Worm (Caenorhabditis elegans) whole organism, L1 larva: ENCODE results near the gene alh-9.

Source experiments
- C34B4.2 ChIP-seq: sonication (generic microtip); optimal IDR thresholded peaks from 2 replicates; lab custom pipeline; 2017; ENCODE audit warnings: mild to moderate bottlenecking, missing genetic modification characterization, missing compliant biosample characterization
- Y116A8C.19 ChIP-seq: sonication (generic microtip); optimal IDR thresholded peaks from 2 replicates; lab custom pipeline; 2016; ENCODE audit warnings: missing compliant biosample characterization, missing genetic modification characterization, borderline replicate concordance
- alr-1 ChIP-seq: fragments of 200-800 bp; sonication (Bioruptor generic); optimal IDR thresholded peaks from 2 replicates; lab custom pipeline; 2018; ENCODE audit warnings: borderline replicate concordance, mild to moderate bottlenecking, missing genetic modification characterization, missing compliant biosample characterization
- aly-2 ChIP-seq: fragments of 150-350 bp; optimal IDR thresholded peaks from 2 replicates; lab custom pipeline; 2014; ENCODE audit warnings: missing biosample characterization, missing genetic modification characterization
- blmp-1 ChIP-seq: fragments of 150-350 bp; optimal IDR thresholded peaks from 2 replicates; lab custom pipeline; 2014; ENCODE audit warnings: missing biosample characterization, missing genetic modification characterization
- ceh-63 ChIP-seq: fragments of 200-800 bp; sonication (Bioruptor generic); optimal IDR thresholded peaks from 2 replicates; lab custom pipeline; 2018; ENCODE audit warnings: mild to moderate bottlenecking, missing genetic modification characterization, missing compliant biosample characterization
- ceh-88 ChIP-seq: fragments of 200-800 bp; sonication (Bioruptor generic); IDR thresholded peaks from 2 replicates; pipeline ENCODE4 v1.3.6; 2022; ENCODE audit warnings: missing genetic modification characterization, missing compliant biosample characterization
- ces-1 ChIP-seq: fragments of 150-350 bp; optimal IDR thresholded peaks from 2 replicates; lab custom pipeline; 2014; ENCODE audit warnings: missing biosample characterization, missing genetic modification reagents, missing genetic modification characterization
- dpl-1 ChIP-seq, 3 experiments: fragments of 150-350 bp in 2 of 3; sonication (generic microtip) in 1 of 3; optimal IDR thresholded peaks; 2 replicates each; lab custom pipeline; 2014 to 2017; ENCODE audit warnings: missing biosample characterization in 3 of 3, missing genetic modification characterization in 3 of 3, missing genetic modification reagents in 3 of 3
- efl-1 ChIP-seq, 4 experiments: fragments of 150-350 bp; optimal IDR thresholded peaks in 3 of 4; peaks in 1 of 4; 1 replicate in 1 of 4; 2 replicates in 3 of 4; lab custom pipeline; 2014; ENCODE audit warnings: missing biosample characterization in 2 of 4, missing genetic modification characterization in 2 of 4, missing genetic modification reagents in 2 of 4
- efl-3 ChIP-seq: fragments of 200-800 bp; sonication (Bioruptor generic); optimal IDR thresholded peaks from 2 replicates; lab custom pipeline; 2018; ENCODE audit warnings: mild to moderate bottlenecking, missing genetic modification characterization, missing compliant biosample characterization
- elt-2 ChIP-seq: sonication (generic microtip); optimal IDR thresholded peaks from 2 replicates; lab custom pipeline; 2016; ENCODE audit warnings: missing genetic modification characterization, mild to moderate bottlenecking, inconsistent platforms, missing compliant biosample characterization, missing genetic modification reagents
- elt-3 ChIP-seq, 6 experiments: fragments of 150-350 bp in 1 of 6; sonication (generic microtip); optimal IDR thresholded peaks; 2 replicates each; lab custom pipeline; 2017 to 2018; ENCODE audit warnings: missing biosample characterization in 6 of 6, missing genetic modification characterization in 6 of 6, inconsistent platforms in 1 of 6
- ets-5 ChIP-seq: fragments of 200-800 bp; sonication (Bioruptor generic); IDR thresholded peaks from 2 replicates; pipeline ENCODE4 v1.3.6; 2022; ENCODE audit warnings: missing genetic modification characterization, missing compliant biosample characterization
- fkh-10 ChIP-seq: sonication (generic microtip); optimal IDR thresholded peaks from 2 replicates; lab custom pipeline; 2017; ENCODE audit warnings: missing biosample characterization, missing genetic modification reagents, missing genetic modification characterization
- grh-1 ChIP-seq: fragments of 200-800 bp; sonication (Bioruptor generic); IDR thresholded peaks from 2 replicates; pipeline ENCODE4 v1.3.6; 2022; ENCODE audit warnings: missing genetic modification reagents, missing genetic modification characterization, missing compliant biosample characterization
- jun-1 ChIP-seq: fragments of 150-350 bp; optimal IDR thresholded peaks from 2 replicates; lab custom pipeline; 2014; ENCODE audit warnings: missing biosample characterization, missing genetic modification reagents, missing genetic modification characterization
- lin-14 ChIP-seq: fragments of 200-800 bp; sonication (Bioruptor generic); optimal IDR thresholded peaks from 2 replicates; lab custom pipeline; 2018; ENCODE audit warnings: mild to moderate bottlenecking, missing genetic modification characterization, moderate library complexity, missing compliant biosample characterization
- lin-15B ChIP-seq: fragments of 150-350 bp; sonication (generic microtip); optimal IDR thresholded peaks from 3 replicates; lab custom pipeline; 2014; ENCODE audit warnings: missing biosample characterization, missing genetic modification characterization
- lin-35 ChIP-seq, 2 experiments: fragments of 150-350 bp; optimal IDR thresholded peaks; 2 replicates each; lab custom pipeline; 2014; ENCODE audit warnings: missing biosample characterization in 2 of 2, missing genetic modification characterization in 2 of 2, missing genetic modification reagents in 2 of 2
- lir-3 ChIP-seq: sonication (generic microtip); optimal IDR thresholded peaks from 2 replicates; lab custom pipeline; 2016; ENCODE audit warnings: mild to moderate bottlenecking, missing genetic modification characterization, moderate library complexity, missing compliant biosample characterization; ENCODE audit not compliant: poor library complexity
- lsy-2 ChIP-seq, 2 experiments: fragments of 150-350 bp; optimal IDR thresholded peaks; 2 replicates each; lab custom pipeline; 2014; ENCODE audit warnings: missing biosample characterization in 2 of 2, missing genetic modification characterization in 2 of 2
- mab-9 ChIP-seq: fragments of 200-800 bp; sonication (Bioruptor generic); IDR thresholded peaks from 2 replicates; pipeline ENCODE4 v1.3.6; 2022; ENCODE audit warnings: missing genetic modification reagents, missing genetic modification characterization, missing compliant biosample characterization
- mdl-1 ChIP-seq, 2 experiments: fragments of 150-350 bp; optimal IDR thresholded peaks; 2 replicates each; lab custom pipeline; 2014 to 2017; ENCODE audit warnings: missing biosample characterization in 2 of 2, missing genetic modification characterization in 2 of 2, inconsistent platforms in 1 of 2
- mef-2 ChIP-seq: fragments of 150-350 bp; optimal IDR thresholded peaks from 2 replicates; lab custom pipeline; 2014; ENCODE audit warnings: missing biosample characterization, missing genetic modification characterization
- nhr-12 ChIP-seq: sonication (generic microtip); optimal IDR thresholded peaks from 2 replicates; lab custom pipeline; 2017; ENCODE audit warnings: missing biosample characterization, missing genetic modification characterization
- nhr-71 ChIP-seq: sonication (generic microtip); optimal IDR thresholded peaks from 2 replicates; lab custom pipeline; 2016; ENCODE audit warnings: mild to moderate bottlenecking, missing genetic modification characterization, moderate library complexity, missing compliant biosample characterization
- nhr-77 ChIP-seq: fragments of 150-350 bp; optimal IDR thresholded peaks from 2 replicates; lab custom pipeline; 2014; ENCODE audit warnings: missing biosample characterization, missing genetic modification characterization
- nhr-84 ChIP-seq: sonication (generic microtip); optimal IDR thresholded peaks from 2 replicates; lab custom pipeline; 2017; ENCODE audit warnings: missing biosample characterization, missing genetic modification characterization
- nhr-85 ChIP-seq: sonication (generic microtip); peaks from one replicate; lab custom pipeline; 2016; ENCODE audit warnings: missing genetic modification characterization, inconsistent platforms, missing compliant biosample characterization
- nhr-90 ChIP-seq: sonication (generic microtip); optimal IDR thresholded peaks from 2 replicates; lab custom pipeline; 2016; ENCODE audit warnings: mild to moderate bottlenecking, missing genetic modification characterization, missing compliant biosample characterization; ENCODE audit not compliant: poor library complexity
- pag-3 ChIP-seq: sonication (generic microtip); optimal IDR thresholded peaks from 2 replicates; lab custom pipeline; 2017; ENCODE audit warnings: missing genetic modification characterization, mild to moderate bottlenecking, missing compliant biosample characterization, antibody characterized with exemption, borderline replicate concordance; ENCODE audit not compliant: insufficient read depth
- pax-3 ChIP-seq: fragments of 200-800 bp; sonication (Bioruptor generic); optimal IDR thresholded peaks from 2 replicates; lab custom pipeline; 2018; ENCODE audit warnings: mild to moderate bottlenecking, missing genetic modification characterization, moderate library complexity, missing compliant biosample characterization
- snu-23 ChIP-seq: sonication (generic microtip); optimal IDR thresholded peaks from 2 replicates; lab custom pipeline; 2016; ENCODE audit warnings: missing genetic modification characterization, missing compliant biosample characterization
- sptf-1 ChIP-seq: fragments of 150-350 bp; optimal IDR thresholded peaks from 2 replicates; lab custom pipeline; 2014; ENCODE audit warnings: missing biosample characterization, missing genetic modification characterization
- sup-37 ChIP-seq: fragments of 200-800 bp; sonication (Bioruptor generic); optimal IDR thresholded peaks from 2 replicates; lab custom pipeline; 2018; ENCODE audit warnings: mild to moderate bottlenecking, missing genetic modification characterization, missing compliant biosample characterization
- tbx-2 ChIP-seq: sonication (generic microtip); optimal IDR thresholded peaks from 2 replicates; lab custom pipeline; 2016; ENCODE audit warnings: missing genetic modification characterization, missing compliant biosample characterization
- tlp-1 ChIP-seq: fragments of 150-350 bp; optimal IDR thresholded peaks from 2 replicates; lab custom pipeline; 2014; ENCODE audit warnings: missing biosample characterization, missing genetic modification characterization
- unc-130 ChIP-seq: fragments of 150-350 bp; optimal IDR thresholded peaks from 2 replicates; lab custom pipeline; 2017; ENCODE audit warnings: missing biosample characterization, missing genetic modification characterization, inconsistent platforms
- unc-62 ChIP-seq: fragments of 150-350 bp; optimal IDR thresholded peaks from 2 replicates; lab custom pipeline; 2014; ENCODE audit warnings: missing biosample characterization, missing genetic modification reagents, missing genetic modification characterization
- unc-86 ChIP-seq: sonication (generic microtip); optimal IDR thresholded peaks from 2 replicates; lab custom pipeline; 2016; ENCODE audit warnings: missing genetic modification characterization, missing compliant biosample characterization
- unc-98 ChIP-seq: fragments of 200-800 bp; sonication (Bioruptor generic); IDR thresholded peaks from 2 replicates; pipeline ENCODE4 v1.3.6; 2022; ENCODE audit warnings: missing genetic modification characterization, missing compliant biosample characterization
- ztf-11 ChIP-seq, 2 experiments: sonication (generic microtip); optimal IDR thresholded peaks; 2 replicates each; lab custom pipeline; 2016 to 2017; ENCODE audit warnings: missing genetic modification characterization in 2 of 2, missing biosample characterization in 1 of 2, missing compliant biosample characterization in 1 of 2
- ztf-4 ChIP-seq: fragments of 150-350 bp; optimal IDR thresholded peaks from 2 replicates; lab custom pipeline; 2014; ENCODE audit warnings: missing biosample characterization, missing genetic modification characterization

The alh-9 gene

ce11 chrIII:5812672-5813071 is 43.1 kb upstream of the alh-9 start (continued):
- TF ChIP-seq snu-23 (GFP tag; lab: Kevin White, UChicago) (peak; percentile 32), lin-14 (GFP tag; lab: Kevin White, UChicago) (peak; percentile 66), lin-15B (no peak), mab-9 (GFP tag; lab: Robert Waterston, UW) (no peak), lir-3 (tag; lab: Kevin White, UChicago) (no peak), efl-3 (GFP tag; lab: Kevin White, UChicago) (no peak), sup-37 (GFP tag; lab: Kevin White, UChicago) (no peak), fkh-10 (GFP tag; lab: Kevin White, UChicago) (no peak), Y116A8C.19 (no peak), jun-1 (no peak), ceh-88 (GFP tag; lab: Robert Waterston, UW) (no peak), alr-1 (tag; lab: Kevin White, UChicago) (no peak), nhr-77 (tag; lab: Kevin White, UChicago) (no peak), pax-3 (no peak), mef-2 (tag; lab: Kevin White, UChicago) (no peak), nhr-71 (tag; lab: Kevin White, UChicago) (peak; percentile 47), C34B4.2 (tag; lab: Kevin White, UChicago) (no peak), tlp-1 (no peak)

ce11 chrIII:5813501-5813900 is 42.3 kb upstream of the alh-9 start:
- TF ChIP-seq ets-5 (GFP tag; lab: Robert Waterston, UW) (no peak), lin-35 (GFP tag; optimal IDR thresholded peaks at IDR 0.05; lab: Kevin White, UChicago) (peak in 1 of 2 experiments; percentile 29), elt-3 (tag; optimal IDR thresholded peaks at IDR 0.05; lab: Kevin White, UChicago) (peak in 1 of 6 experiments; percentile 19), blmp-1 (peak; percentile 40), lin-14 (GFP tag; lab: Kevin White, UChicago) (peak; percentile 6), nhr-84 (tag; lab: Kevin White, UChicago) (no peak)

ce11 chrIII:5814098-5814497 is 41.7 kb upstream of the alh-9 start:
- TF ChIP-seq efl-1 (optimal IDR thresholded peaks at IDR 0.05; lab: Kevin White, UChicago), result no peak
- TF ChIP-seq efl-1 (GFP tag; optimal IDR thresholded peaks at IDR 0.05 in 1 of 2; lab: Kevin White, UChicago), result peak in 1 of 2 experiments; percentile 77
- peak; percentile 44 for TF ChIP-seq elt-2 (tag; lab: Kevin White, UChicago)
- TF ChIP-seq ceh-63 (GFP tag; lab: Kevin White, UChicago), result no peak

- peak; percentile 58 for TF ChIP-seq unc-130 (tag; lab: Kevin White, UChicago)
- no peak for TF ChIP-seq ces-1 (GFP tag; lab: Kevin White, UChicago)
- TF ChIP-seq grh-1 (GFP tag; lab: Robert Waterston, UW), result peak; percentile 42; the same call in 1 of the 2 replicates
- TF ChIP-seq snu-23 (GFP tag; lab: Kevin White, UChicago), result peak; percentile 32
- TF ChIP-seq sup-37 (GFP tag; lab: Kevin White, UChicago), result no peak
- peak; percentile 53 for TF ChIP-seq tbx-2 (tag; lab: Kevin White, UChicago)
- peak in 1 of 3 experiments; percentile 2 for TF ChIP-seq dpl-1 (GFP tag; optimal IDR thresholded peaks at IDR 0.05; lab: Kevin White, UChicago)
- peak in 1 of 2 experiments; percentile 17 for TF ChIP-seq lsy-2 (tag; optimal IDR thresholded peaks at IDR 0.05; lab: Kevin White, UChicago)
- TF ChIP-seq ztf-11 (tag; optimal IDR thresholded peaks at IDR 0.05; lab: Kevin White, UChicago), result no peak
- no peak for TF ChIP-seq Y116A8C.19
- TF ChIP-seq efl-3 (GFP tag; lab: Kevin White, UChicago), result no peak
- peak in 2 of 6 experiments; percentile 15 to 34 for TF ChIP-seq elt-3 (tag; optimal IDR thresholded peaks at IDR 0.05; lab: Kevin White, UChicago)
- TF ChIP-seq nhr-90 (tag; lab: Kevin White, UChicago), result peak; percentile 39
- TF ChIP-seq lin-35 (GFP tag; optimal IDR thresholded peaks at IDR 0.05; lab: Kevin White, UChicago), result peak in 1 of 2 experiments; percentile 54
- no peak for TF ChIP-seq ztf-4 (tag; lab: Kevin White, UChicago)
- TF ChIP-seq nhr-85 (tag; lab: Kevin White, UChicago), result peak; percentile 90
- no peak for TF ChIP-seq unc-62 (GFP tag; lab: Kevin White, UChicago)
- peak in 1 of 2 experiments; percentile 10 for TF ChIP-seq mdl-1 (tag; optimal IDR thresholded peaks at IDR 0.05; lab: Kevin White, UChicago)
- no peak for TF ChIP-seq sptf-1
- no peak for TF ChIP-seq pag-3 (tag; lab: Kevin White, UChicago)
- no peak for TF ChIP-seq aly-2 (tag; lab: Kevin White, UChicago)
- TF ChIP-seq mab-9 (GFP tag; lab: Robert Waterston, UW), result no peak
- peak; percentile 59 for TF ChIP-seq lin-14 (GFP tag; lab: Kevin White, UChicago)
- TF ChIP-seq nhr-12 (tag; lab: Kevin White, UChicago), result no peak
- no peak for TF ChIP-seq lir-3 (tag; lab: Kevin White, UChicago)
- peak; percentile 51 for TF ChIP-seq blmp-1
- TF ChIP-seq unc-98 (GFP tag; lab: Robert Waterston, UW), result no peak
- no peak for TF ChIP-seq unc-86 (tag; lab: Kevin White, UChicago)
- TF ChIP-seq nhr-71 (tag; lab: Kevin White, UChicago), result peak; percentile 57
These were observed 41.0 kb upstream of the alh-9 start, which contains the start of gene R12B2.7 for ce11 chrIII:5814799-5815198. Gene R12B2.7 (plus strand): TSS chrIII:5815045.
